Worm (Caenorhabditis elegans) whole organism, L4 larva: ENCODE measurements around the gene R08F11.7.

Source experiments
- F44E2.7 ChIP-seq: fragments of 200-800 bp; sonication (Bioruptor generic); IDR thresholded peaks from 2 replicates; pipeline ENCODE4 v2.1.2; 2022; ENCODE audit warnings: missing genetic modification characterization, missing compliant biosample characterization
- Y48G9A.11 ChIP-seq: fragments of 200-800 bp; sonication (Bioruptor generic); IDR thresholded peaks from 2 replicates; pipeline ENCODE4 v1.3.6; 2022; ENCODE audit warnings: missing genetic modification reagents, missing genetic modification characterization, missing compliant biosample characterization
- Y75B8A.6 ChIP-seq: fragments of 200-800 bp; sonication (Bioruptor generic); IDR thresholded peaks from 2 replicates; pipeline ENCODE4 v1.3.6; 2022; ENCODE audit warnings: missing genetic modification reagents, missing genetic modification characterization, missing compliant biosample characterization
- ZK337.2 ChIP-seq: fragments of 200-800 bp; sonication (Bioruptor generic); IDR thresholded peaks from 2 replicates; pipeline ENCODE4 v1.3.6; 2022; ENCODE audit warnings: missing genetic modification reagents, missing genetic modification characterization, missing compliant biosample characterization
- aha-1 ChIP-seq: fragments of 150-350 bp; peaks from one replicate; lab custom pipeline; 2014; ENCODE audit warnings: missing biosample characterization, missing genetic modification characterization
- arid-1 ChIP-seq: fragments of 200-800 bp; sonication (Bioruptor generic); conservative IDR thresholded peaks from 2 replicates; pipeline ENCODE4 v1.3.6; 2022; ENCODE audit warnings: missing genetic modification reagents, missing genetic modification characterization, missing compliant biosample characterization
- ces-1 ChIP-seq: fragments of 150-350 bp; sonication (generic microtip); optimal IDR thresholded peaks from 4 replicates; lab custom pipeline; 2014; ENCODE audit warnings: missing biosample characterization, missing genetic modification reagents, missing genetic modification characterization
- daf-12 ChIP-seq: fragments of 150-350 bp; optimal IDR thresholded peaks from 2 replicates; lab custom pipeline; 2014; ENCODE audit warnings: missing biosample characterization, missing genetic modification reagents, missing genetic modification characterization
- daf-16 ChIP-seq, 3 experiments: sonication (generic microtip); optimal IDR thresholded peaks; 2 replicates each; lab custom pipeline; 2016 to 2017; ENCODE audit warnings: missing genetic modification characterization in 3 of 3, missing genetic modification reagents in 3 of 3, mild to moderate bottlenecking in 2 of 3, missing compliant biosample characterization in 2 of 3, missing biosample characterization in 1 of 3, moderate library complexity in 1 of 3
- dmd-6 ChIP-seq: fragments of 200-800 bp; sonication (Bioruptor generic); IDR thresholded peaks from 2 replicates; pipeline ENCODE4 v1.3.6; 2022; ENCODE audit warnings: missing genetic modification reagents, missing genetic modification characterization, missing compliant biosample characterization
- dmd-8 ChIP-seq: fragments of 200-800 bp; sonication (Bioruptor generic); IDR thresholded peaks from 2 replicates; pipeline ENCODE4 v1.3.6; 2022; ENCODE audit warnings: missing genetic modification characterization, missing compliant biosample characterization
- dve-1 ChIP-seq: sonication (generic microtip); optimal IDR thresholded peaks from 2 replicates; lab custom pipeline; 2017; ENCODE audit warnings: antibody characterized with exemption, mild to moderate bottlenecking, missing genetic modification characterization, missing compliant biosample characterization; ENCODE audit not compliant: insufficient read depth
- gei-8 ChIP-seq: fragments of 200-800 bp; sonication (Bioruptor generic); optimal IDR thresholded peaks from 2 replicates; lab custom pipeline; 2018; ENCODE audit warnings: mild to moderate bottlenecking, missing genetic modification characterization, missing compliant biosample characterization
- hif-1 ChIP-seq, 2 experiments: sonication (generic microtip); optimal IDR thresholded peaks; 2 replicates each; lab custom pipeline; 2016 to 2017; ENCODE audit warnings: missing compliant biosample characterization in 2 of 2, missing genetic modification characterization in 2 of 2, missing genetic modification reagents in 2 of 2, missing genotype in 2 of 2, mild to moderate bottlenecking in 1 of 2
- hlh-11 ChIP-seq: fragments of 200-800 bp; sonication (Bioruptor generic); optimal IDR thresholded peaks from 2 replicates; lab custom pipeline; 2018; ENCODE audit warnings: mild to moderate bottlenecking, missing genetic modification characterization, missing compliant biosample characterization
- hlh-30 ChIP-seq: sonication (generic microtip); optimal IDR thresholded peaks from 2 replicates; lab custom pipeline; 2017; ENCODE audit warnings: antibody characterized with exemption, mild to moderate bottlenecking, missing genetic modification characterization, missing compliant biosample characterization; ENCODE audit not compliant: insufficient read depth
- lin-1 ChIP-seq: fragments of 200-800 bp; sonication (Bioruptor generic); IDR thresholded peaks from 2 replicates; pipeline ENCODE4 v1.3.6; 2022; ENCODE audit warnings: missing genetic modification reagents, missing genetic modification characterization, missing compliant biosample characterization
- lin-29 ChIP-seq: fragments of 200-800 bp; sonication (Bioruptor generic); IDR thresholded peaks from 2 replicates; pipeline ENCODE4 v1.3.6; 2022; ENCODE audit warnings: missing genetic modification reagents, missing genetic modification characterization, missing compliant biosample characterization
- lin-38 ChIP-seq: fragments of 200-800 bp; sonication (Bioruptor generic); IDR thresholded peaks from 2 replicates; pipeline ENCODE4 v1.3.6; 2022; ENCODE audit warnings: missing genetic modification reagents, missing genetic modification characterization, missing compliant biosample characterization
- lin-39 ChIP-seq: fragments of 150-350 bp; optimal IDR thresholded peaks from 2 replicates; lab custom pipeline; 2014; ENCODE audit warnings: missing biosample characterization, missing genetic modification reagents, missing genetic modification characterization
- mdl-1 ChIP-seq, 2 experiments: fragments of 150-350 bp in 1 of 2; sonication (generic microtip) in 1 of 2; optimal IDR thresholded peaks; 2 replicates each; lab custom pipeline; 2014 to 2017; ENCODE audit warnings: missing biosample characterization in 2 of 2, missing genetic modification characterization in 2 of 2
- mdt-29 ChIP-seq: fragments of 200-800 bp; sonication (Bioruptor generic); IDR thresholded peaks from 2 replicates; pipeline ENCODE4 v1.3.6; 2022; ENCODE audit warnings: missing genetic modification reagents, missing genetic modification characterization, missing compliant biosample characterization
- mep-1 ChIP-seq: fragments of 150-350 bp; sonication (generic microtip); optimal IDR thresholded peaks from 3 replicates; lab custom pipeline; 2014; ENCODE audit warnings: missing biosample characterization, missing genetic modification characterization
- nhr-10 ChIP-seq: fragments of 150-350 bp; optimal IDR thresholded peaks from 2 replicates; lab custom pipeline; 2014; ENCODE audit warnings: missing biosample characterization, missing genetic modification characterization
- nhr-102 ChIP-seq: sonication (generic microtip); optimal IDR thresholded peaks from 2 replicates; lab custom pipeline; 2016; ENCODE audit warnings: mild to moderate bottlenecking, missing genetic modification characterization, moderate library complexity, missing compliant biosample characterization
- nhr-11 ChIP-seq: fragments of 150-350 bp; optimal IDR thresholded peaks from 2 replicates; lab custom pipeline; 2014; ENCODE audit warnings: missing biosample characterization, missing genetic modification characterization
- nhr-237 ChIP-seq: sonication (generic microtip); optimal IDR thresholded peaks from 2 replicates; lab custom pipeline; 2017; ENCODE audit warnings: missing biosample characterization, missing genetic modification characterization
- nhr-28 ChIP-seq: fragments of 150-350 bp; optimal IDR thresholded peaks from 2 replicates; lab custom pipeline; 2014; ENCODE audit warnings: missing biosample characterization, missing genetic modification characterization
- nhr-48 ChIP-seq: sonication (generic microtip); optimal IDR thresholded peaks from 2 replicates; lab custom pipeline; 2016; ENCODE audit warnings: mild to moderate bottlenecking, missing genetic modification characterization, missing compliant biosample characterization
- nhr-6 ChIP-seq: fragments of 150-350 bp; optimal IDR thresholded peaks from 2 replicates; lab custom pipeline; 2014; ENCODE audit warnings: missing biosample characterization, missing genetic modification characterization
- nhr-77 ChIP-seq: fragments of 150-350 bp; optimal IDR thresholded peaks from 2 replicates; lab custom pipeline; 2014; ENCODE audit warnings: missing biosample characterization, missing genetic modification characterization
- pha-4 ChIP-seq, 2 experiments: fragments of 150-350 bp in 1 of 2; fragments of 200-800 bp in 1 of 2; sonication (Bioruptor generic) in 1 of 2; IDR thresholded peaks in 1 of 2; optimal IDR thresholded peaks in 1 of 2; 2 replicates each; pipeline versions ENCODE4 v1.3.6 to Lab custom; 2014 to 2022; ENCODE audit warnings: missing genetic modification characterization in 2 of 2, missing genetic modification reagents in 2 of 2, missing biosample characterization in 1 of 2, missing compliant biosample characterization in 1 of 2
- php-3 ChIP-seq: fragments of 200-800 bp; sonication (Bioruptor generic); IDR thresholded peaks from 2 replicates; pipeline ENCODE4 v1.3.6; 2022; ENCODE audit warnings: missing genetic modification reagents, missing genetic modification characterization, missing compliant biosample characterization
- pqm-1 ChIP-seq: sonication (generic microtip); optimal IDR thresholded peaks from 2 replicates; lab custom pipeline; 2017; ENCODE audit warnings: missing biosample characterization, missing genetic modification characterization
- sdz-12 ChIP-seq: fragments of 200-800 bp; sonication (Bioruptor generic); optimal IDR thresholded peaks from 2 replicates; lab custom pipeline; 2018; ENCODE audit warnings: mild to moderate bottlenecking, missing genetic modification characterization, missing compliant biosample characterization
- set-16 ChIP-seq: fragments of 200-800 bp; sonication (Bioruptor generic); IDR thresholded peaks from 2 replicates; pipeline ENCODE4 v1.3.6; 2022; ENCODE audit warnings: missing genetic modification reagents, missing genetic modification characterization, missing compliant biosample characterization
- tra-1 ChIP-seq: fragments of 200-800 bp; sonication (Bioruptor generic); IDR thresholded peaks from 2 replicates; pipeline ENCODE4 v1.3.6; 2022; ENCODE audit warnings: missing genetic modification reagents, missing genetic modification characterization, missing compliant biosample characterization
- unc-62 ChIP-seq, 3 experiments: fragments of 150-350 bp in 1 of 3; sonication (generic microtip); optimal IDR thresholded peaks in 2 of 3; peaks in 1 of 3; 1 replicate in 1 of 3; 2 replicates in 2 of 3; lab custom pipeline; 2014 to 2017; ENCODE audit warnings: missing biosample characterization in 3 of 3, missing genetic modification characterization in 3 of 3, missing genetic modification reagents in 3 of 3, missing genotype in 1 of 3
- vab-7 ChIP-seq: fragments of 200-800 bp; sonication (Bioruptor generic); IDR thresholded peaks from 2 replicates; pipeline ENCODE4 v1.3.6; 2022; ENCODE audit warnings: missing genetic modification reagents, missing genetic modification characterization, missing compliant biosample characterization
- zip-11 ChIP-seq: fragments of 200-800 bp; sonication (Bioruptor generic); IDR thresholded peaks from 2 replicates; pipeline ENCODE4 v1.3.6; 2022; ENCODE audit warnings: missing genetic modification characterization, missing compliant biosample characterization
- ztf-7 ChIP-seq: fragments of 150-350 bp; optimal IDR thresholded peaks from 2 replicates; lab custom pipeline; 2014; ENCODE audit warnings: missing biosample characterization, missing genetic modification characterization

R08F11.7 gene

ce11 chrV:3774653-3775052, 15.2 kb upstream of the R08F11.7 start:
- no peak for TF ChIP-seq ZK337.2 (GFP tag; lab: Robert Waterston, UW)
- TF ChIP-seq Y75B8A.6 (GFP tag; lab: Robert Waterston, UW), result no peak
- TF ChIP-seq ces-1 (GFP tag; lab: Kevin White, UChicago), result no peak
- no peak for TF ChIP-seq daf-16 (GFP tag; optimal IDR thresholded peaks at IDR 0.05; lab: Kevin White, UChicago)
- TF ChIP-seq daf-16 (tag; optimal IDR thresholded peaks at IDR 0.05; lab: Kevin White, UChicago), result peak; percentile 20
- no peak for TF ChIP-seq daf-12 (tag; lab: Kevin White, UChicago)
- TF ChIP-seq aha-1 (tag; lab: Kevin White, UChicago), result peak; percentile 34
- no peak for TF ChIP-seq mdl-1 (tag; optimal IDR thresholded peaks at IDR 0.05; lab: Kevin White, UChicago)
- no peak for TF ChIP-seq pqm-1 (tag; lab: Kevin White, UChicago)
- no peak for TF ChIP-seq vab-7 (GFP tag; lab: Robert Waterston, UW)
- 0 out of 2 replicates have a peak, but pooled peaks have one; percentile 32 for TF ChIP-seq php-3
- TF ChIP-seq dmd-6 (GFP tag; lab: Robert Waterston, UW), result peak; percentile 18; the same call in 1 of the 2 replicates
- 0 out of 2 replicates have a peak, but pooled peaks have one; percentile 5 for TF ChIP-seq Y48G9A.11 (GFP tag; lab: Robert Waterston, UW)
- TF ChIP-seq hif-1 (tag; optimal IDR thresholded peaks at IDR 0.05; lab: Kevin White, UChicago), result peak in 1 of 2 experiments; percentile 17
- TF ChIP-seq lin-29, result no peak
- no peak for TF ChIP-seq gei-8 (GFP tag; lab: Kevin White, UChicago)
- no peak for TF ChIP-seq lin-39 (tag; lab: Kevin White, UChicago)
- no peak for TF ChIP-seq nhr-10 (tag; lab: Kevin White, UChicago)
- TF ChIP-seq set-16, result peak; percentile 70
- TF ChIP-seq hlh-30 (tag; lab: Kevin White, UChicago), result no peak
- TF ChIP-seq, all 104 proteins: peak for 7

ce11 chrV:3776086-3776589, 13.7 kb upstream of the R08F11.7 start, which contains the start of gene cysl-3:
Gene cysl-3, minus strand, starts transcription at chrV:3776136.
- TF ChIP-seq daf-16 (GFP tag; optimal IDR thresholded peaks at IDR 0.05; lab: Kevin White, UChicago) (no peak), daf-16 (tag; optimal IDR thresholded peaks at IDR 0.05; lab: Kevin White, UChicago) (peak; percentile 29), arid-1 (GFP tag; lab: Robert Waterston, UW) (no peak), nhr-237 (no peak), lin-38 (GFP tag; lab: Robert Waterston, UW) (no peak)

- no peak for TF ChIP-seq nhr-48 (tag; lab: Kevin White, UChicago)
- TF ChIP-seq daf-16 (GFP tag; optimal IDR thresholded peaks at IDR 0.05; lab: Kevin White, UChicago), result no peak
- TF ChIP-seq daf-16 (tag; optimal IDR thresholded peaks at IDR 0.05; lab: Kevin White, UChicago), result peak; percentile 84
- TF ChIP-seq php-3, result 0 out of 2 replicates have a peak, but pooled peaks have one; percentile 21
- peak; percentile 6 for TF ChIP-seq mep-1
- peak; percentile 52 for TF ChIP-seq pqm-1 (tag; lab: Kevin White, UChicago)
- no peak for TF ChIP-seq sdz-12
- no peak for TF ChIP-seq nhr-11 (tag; lab: Kevin White, UChicago)
- peak; percentile 2 for TF ChIP-seq nhr-77 (tag; lab: Kevin White, UChicago)
- no peak for TF ChIP-seq lin-39 (tag; lab: Kevin White, UChicago)
- peak in 1 of 2 experiments; percentile 61 for TF ChIP-seq mdl-1 (tag; optimal IDR thresholded peaks at IDR 0.05; lab: Kevin White, UChicago)
- TF ChIP-seq pha-4 (GFP tag; IDR thresholded peaks at IDR 0.05; lab: Robert Waterston, UW), result no peak
- peak; percentile 18 for TF ChIP-seq pha-4 (tag; optimal IDR thresholded peaks at IDR 0.05; lab: Kevin White, UChicago)
- TF ChIP-seq dmd-6 (GFP tag; lab: Robert Waterston, UW), result peak; percentile 82
- TF ChIP-seq unc-62 (GFP tag; optimal IDR thresholded peaks at IDR 0.05 in 1 of 2; lab: Kevin White, UChicago), result peak in 1 of 2 experiments; percentile 74
- no peak for TF ChIP-seq unc-62 (tag; optimal IDR thresholded peaks at IDR 0.05; lab: Kevin White, UChicago)
- TF ChIP-seq hif-1 (tag; optimal IDR thresholded peaks at IDR 0.05; lab: Kevin White, UChicago), result peak; percentile 86 to 98
- peak; percentile 9 for TF ChIP-seq nhr-102 (tag; lab: Kevin White, UChicago)
- no peak for TF ChIP-seq ztf-7 (tag; lab: Kevin White, UChicago)
- peak; percentile 64 for TF ChIP-seq nhr-28 (tag; lab: Kevin White, UChicago)
- no peak for TF ChIP-seq tra-1 (GFP tag; lab: Robert Waterston, UW)
- no peak for TF ChIP-seq nhr-6
- no peak for TF ChIP-seq F44E2.7 (GFP tag; lab: Robert Waterston, UW)
- TF ChIP-seq gei-8 (GFP tag; lab: Kevin White, UChicago), result no peak
- TF ChIP-seq hlh-11 (tag; lab: Kevin White, UChicago), result peak; percentile 72
- TF ChIP-seq dve-1, result peak; percentile 77
- TF ChIP-seq aha-1 (tag; lab: Kevin White, UChicago), result peak; percentile 100
- 0 out of 2 replicates have a peak, but pooled peaks have one; percentile 38 for TF ChIP-seq lin-1 (GFP tag; lab: Robert Waterston, UW)
- TF ChIP-seq zip-11 (GFP tag; lab: Robert Waterston, UW), result no peak
- TF ChIP-seq dmd-8 (GFP tag; lab: Robert Waterston, UW), result 0 out of 2 replicates have a peak, but pooled peaks have one; percentile 51
- peak; percentile 58 for TF ChIP-seq hlh-30 (tag; lab: Kevin White, UChicago)
- TF ChIP-seq mdt-29, result no peak
Measured at ce11 chrV:3776946-3777345, 12.9 kb upstream of the R08F11.7 start.
